Worm (Caenorhabditis elegans) whole organism, L1 larva: ENCODE data around the gene lips-2.
"Not testable (repeated sequence)": the region's sequence is repeated elsewhere in the genome, so short reads cannot be mapped to it uniquely, and the experiment has no call there.

Source experiments
- C04F5.9 ChIP-seq: sonication (generic microtip); optimal IDR thresholded peaks from 2 replicates; lab custom pipeline; 2016; ENCODE audit warnings: missing genetic modification characterization, missing compliant biosample characterization
- C16A3.4 ChIP-seq: fragments of 150-350 bp; optimal IDR thresholded peaks from 2 replicates; lab custom pipeline; 2014; ENCODE audit warnings: missing biosample characterization, missing genetic modification characterization
- alr-1 ChIP-seq: fragments of 200-800 bp; sonication (Bioruptor generic); optimal IDR thresholded peaks from 2 replicates; lab custom pipeline; 2018; ENCODE audit warnings: borderline replicate concordance, mild to moderate bottlenecking, missing genetic modification characterization, missing compliant biosample characterization
- ama-1 ChIP-seq: fragments of 150-350 bp; optimal IDR thresholded peaks from 2 replicates; lab custom pipeline; 2014
- ceh-63 ChIP-seq: fragments of 200-800 bp; sonication (Bioruptor generic); optimal IDR thresholded peaks from 2 replicates; lab custom pipeline; 2018; ENCODE audit warnings: mild to moderate bottlenecking, missing genetic modification characterization, missing compliant biosample characterization
- ceh-88 ChIP-seq: fragments of 200-800 bp; sonication (Bioruptor generic); IDR thresholded peaks from 2 replicates; pipeline ENCODE4 v1.3.6; 2022; ENCODE audit warnings: missing genetic modification characterization, missing compliant biosample characterization
- ceh-90 ChIP-seq: sonication (generic microtip); optimal IDR thresholded peaks from 2 replicates; lab custom pipeline; 2016; ENCODE audit warnings: missing genetic modification characterization, missing compliant biosample characterization
- ces-1 ChIP-seq: fragments of 150-350 bp; optimal IDR thresholded peaks from 2 replicates; lab custom pipeline; 2014; ENCODE audit warnings: missing biosample characterization, missing genetic modification reagents, missing genetic modification characterization
- efl-1 ChIP-seq, 4 experiments: fragments of 150-350 bp; optimal IDR thresholded peaks in 3 of 4; peaks in 1 of 4; 1 replicate in 1 of 4; 2 replicates in 3 of 4; lab custom pipeline; 2014; ENCODE audit warnings: missing biosample characterization in 2 of 4, missing genetic modification characterization in 2 of 4, missing genetic modification reagents in 2 of 4
- elt-2 ChIP-seq: sonication (generic microtip); optimal IDR thresholded peaks from 2 replicates; lab custom pipeline; 2016; ENCODE audit warnings: missing genetic modification characterization, mild to moderate bottlenecking, inconsistent platforms, missing compliant biosample characterization, missing genetic modification reagents
- fkh-10 ChIP-seq: sonication (generic microtip); optimal IDR thresholded peaks from 2 replicates; lab custom pipeline; 2017; ENCODE audit warnings: missing biosample characterization, missing genetic modification reagents, missing genetic modification characterization
- fkh-4 ChIP-seq: sonication (generic microtip); optimal IDR thresholded peaks from 2 replicates; lab custom pipeline; 2016; ENCODE audit warnings: missing compliant biosample characterization, missing genetic modification characterization, borderline replicate concordance
- fkh-8 ChIP-seq: sonication (generic microtip); optimal IDR thresholded peaks from 2 replicates; lab custom pipeline; 2016; ENCODE audit warnings: mild to moderate bottlenecking, missing genetic modification characterization, missing compliant biosample characterization
- grh-1 ChIP-seq: fragments of 200-800 bp; sonication (Bioruptor generic); IDR thresholded peaks from 2 replicates; pipeline ENCODE4 v1.3.6; 2022; ENCODE audit warnings: missing genetic modification reagents, missing genetic modification characterization, missing compliant biosample characterization
- irx-1 ChIP-seq: sonication (generic microtip); optimal IDR thresholded peaks from 2 replicates; lab custom pipeline; 2016; ENCODE audit warnings: missing genetic modification characterization, missing compliant biosample characterization
- jun-1 ChIP-seq: fragments of 150-350 bp; optimal IDR thresholded peaks from 2 replicates; lab custom pipeline; 2014; ENCODE audit warnings: missing biosample characterization, missing genetic modification reagents, missing genetic modification characterization
- lin-35 ChIP-seq, 2 experiments: fragments of 150-350 bp; optimal IDR thresholded peaks; 2 replicates each; lab custom pipeline; 2014; ENCODE audit warnings: missing biosample characterization in 2 of 2, missing genetic modification characterization in 2 of 2, missing genetic modification reagents in 2 of 2
- mab-9 ChIP-seq: fragments of 200-800 bp; sonication (Bioruptor generic); IDR thresholded peaks from 2 replicates; pipeline ENCODE4 v1.3.6; 2022; ENCODE audit warnings: missing genetic modification reagents, missing genetic modification characterization, missing compliant biosample characterization
- mef-2 ChIP-seq: fragments of 150-350 bp; optimal IDR thresholded peaks from 2 replicates; lab custom pipeline; 2014; ENCODE audit warnings: missing biosample characterization, missing genetic modification characterization
- mep-1 ChIP-seq: fragments of 150-350 bp; optimal IDR thresholded peaks from 2 replicates; lab custom pipeline; 2014; ENCODE audit warnings: missing biosample characterization, missing genetic modification characterization
- nhr-12 ChIP-seq: sonication (generic microtip); optimal IDR thresholded peaks from 2 replicates; lab custom pipeline; 2017; ENCODE audit warnings: missing biosample characterization, missing genetic modification characterization
- nhr-76 ChIP-seq: sonication (generic microtip); optimal IDR thresholded peaks from 2 replicates; lab custom pipeline; 2017; ENCODE audit warnings: missing biosample characterization, missing genetic modification characterization
- nhr-77 ChIP-seq: fragments of 150-350 bp; optimal IDR thresholded peaks from 2 replicates; lab custom pipeline; 2014; ENCODE audit warnings: missing biosample characterization, missing genetic modification characterization
- nhr-90 ChIP-seq: sonication (generic microtip); optimal IDR thresholded peaks from 2 replicates; lab custom pipeline; 2016; ENCODE audit warnings: mild to moderate bottlenecking, missing genetic modification characterization, missing compliant biosample characterization; ENCODE audit not compliant: poor library complexity
- pqm-1 ChIP-seq: sonication (generic microtip); optimal IDR thresholded peaks from 3 replicates; lab custom pipeline; 2017; ENCODE audit warnings: missing biosample characterization, missing genetic modification characterization
- snu-23 ChIP-seq: sonication (generic microtip); optimal IDR thresholded peaks from 2 replicates; lab custom pipeline; 2016; ENCODE audit warnings: missing genetic modification characterization, missing compliant biosample characterization
- sox-4 ChIP-seq: sonication (generic microtip); optimal IDR thresholded peaks from 2 replicates; lab custom pipeline; 2016; ENCODE audit warnings: missing genetic modification characterization, missing compliant biosample characterization
- tbx-2 ChIP-seq: sonication (generic microtip); optimal IDR thresholded peaks from 2 replicates; lab custom pipeline; 2016; ENCODE audit warnings: missing genetic modification characterization, missing compliant biosample characterization
- unc-130 ChIP-seq: fragments of 150-350 bp; optimal IDR thresholded peaks from 2 replicates; lab custom pipeline; 2017; ENCODE audit warnings: missing biosample characterization, missing genetic modification characterization, inconsistent platforms
- unc-86 ChIP-seq: sonication (generic microtip); optimal IDR thresholded peaks from 2 replicates; lab custom pipeline; 2016; ENCODE audit warnings: missing genetic modification characterization, missing compliant biosample characterization
- vab-15 ChIP-seq: sonication (generic microtip); optimal IDR thresholded peaks from 2 replicates; lab custom pipeline; 2017; ENCODE audit warnings: missing genotype, mild to moderate bottlenecking, missing genetic modification characterization, missing compliant biosample characterization

The lips-2 gene

DNA sequence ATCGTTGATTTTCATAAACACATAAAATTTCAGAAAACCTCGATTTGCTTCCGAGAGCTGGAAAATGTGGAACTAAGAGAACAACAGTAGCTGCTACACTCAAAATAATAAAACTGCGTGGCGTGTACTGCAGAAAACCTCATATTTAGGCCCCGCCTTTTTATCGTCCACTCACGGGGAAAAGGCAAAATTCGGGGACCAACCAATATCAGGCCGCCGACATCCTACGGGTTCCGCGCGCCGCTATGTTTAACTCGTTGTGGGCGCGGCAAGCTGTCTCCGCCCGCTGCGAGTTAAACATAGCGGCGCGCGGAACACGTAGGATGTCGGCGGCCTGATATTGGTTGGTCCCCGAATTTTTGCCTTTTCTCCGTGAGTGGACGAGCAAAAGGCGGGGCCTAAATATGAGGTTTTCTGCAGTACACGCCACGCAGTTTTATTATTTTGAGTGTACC lies 22.5 kb downstream of the lips-2 start, which contains the start of gene F17A2.16:
TSS of gene F17A2.16 (plus strand) at position 405 of the 455 bp plus-strand sequence.
- not testable (repeated sequence) for TF ChIP-seq nhr-76; efl-1 (optimal IDR thresholded peaks at IDR 0.05; lab: Kevin White, UChicago); efl-1 (GFP tag; optimal IDR thresholded peaks at IDR 0.05 in 1 of 2; lab: Kevin White, UChicago); nhr-77 (tag; lab: Kevin White, UChicago)

DNA sequence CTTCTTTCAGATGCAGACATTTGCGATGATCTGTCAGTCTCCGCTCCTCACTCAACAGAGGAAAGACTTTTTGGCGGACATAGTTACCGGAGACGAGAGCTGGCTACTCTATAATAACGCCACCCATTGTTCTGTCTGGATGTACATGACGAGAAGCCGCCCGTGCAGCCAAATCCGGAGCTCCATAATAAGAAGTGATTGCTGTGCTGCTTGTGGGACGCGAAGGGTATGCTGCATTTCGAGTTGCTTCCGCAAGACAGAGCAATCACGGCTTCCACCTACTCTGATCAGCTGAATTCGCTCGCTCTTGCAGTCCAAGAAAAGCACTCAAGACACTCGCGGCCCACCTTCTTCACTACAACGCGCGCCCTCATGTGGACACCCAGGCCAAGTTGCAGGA lies 28.2 kb downstream of the lips-2 start:
- TF ChIP-seq nhr-90 (tag; lab: Kevin White, UChicago) (no peak), irx-1 (tag; lab: Kevin White, UChicago) (no peak), C16A3.4 (tag; lab: Kevin White, UChicago) (no peak), nhr-77 (tag; lab: Kevin White, UChicago) (no peak), mab-9 (GFP tag; lab: Robert Waterston, UW) (no peak), unc-130 (tag; lab: Kevin White, UChicago) (no peak), pqm-1 (tag; lab: Kevin White, UChicago) (no peak)

DNA sequence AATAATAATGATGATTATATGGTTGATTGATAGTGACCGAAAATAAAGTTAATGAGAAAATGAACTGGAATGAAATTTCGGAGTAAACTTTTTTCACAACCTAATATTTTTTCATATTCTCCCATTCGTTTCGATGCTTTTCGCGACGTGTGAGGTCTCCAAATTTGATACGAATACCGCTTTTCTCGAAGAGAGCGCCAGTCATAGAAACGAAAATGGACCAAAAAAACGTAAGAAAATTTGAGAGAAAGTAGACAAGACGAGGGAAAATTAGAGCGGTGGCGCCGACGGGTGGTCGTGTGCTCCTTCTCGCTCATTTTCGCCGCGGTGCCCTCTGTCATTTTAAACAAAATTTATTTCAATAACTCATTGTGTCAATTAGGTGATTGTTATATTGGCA lies 28.8 kb downstream of the lips-2 start:
- TF ChIP-seq fkh-4 (no peak), elt-2 (peak; percentile 5)

DNA sequence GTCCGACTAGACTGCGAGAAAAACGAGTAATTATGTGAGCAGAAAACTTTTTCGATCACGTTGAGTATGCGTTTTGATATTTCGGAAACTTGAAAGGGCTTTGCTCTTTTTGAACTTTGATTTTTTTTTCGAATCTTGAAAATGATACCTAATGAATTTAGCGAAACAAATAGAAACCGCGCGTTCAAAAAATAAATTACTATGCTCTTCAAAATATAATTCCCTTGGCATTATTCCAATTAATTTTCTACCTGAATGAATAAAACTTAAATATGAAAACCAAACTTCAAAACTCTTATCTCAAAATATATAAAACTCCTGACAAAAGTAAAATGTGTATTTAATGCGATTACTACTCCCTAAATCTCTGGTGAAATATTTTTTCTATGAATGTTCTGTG lies 29.7 kb downstream of the lips-2 start, which contains the start of gene xtr-2:
TSS of gene xtr-2 (plus strand) at position 301 of the 400 bp plus-strand sequence.
- TF ChIP-seq fkh-4 (no peak), ceh-90 (no peak), vab-15 (tag; lab: Kevin White, UChicago) (no peak), ama-1 (no peak), ceh-88 (no peak), nhr-90 (tag; lab: Kevin White, UChicago) (no peak)

DNA sequence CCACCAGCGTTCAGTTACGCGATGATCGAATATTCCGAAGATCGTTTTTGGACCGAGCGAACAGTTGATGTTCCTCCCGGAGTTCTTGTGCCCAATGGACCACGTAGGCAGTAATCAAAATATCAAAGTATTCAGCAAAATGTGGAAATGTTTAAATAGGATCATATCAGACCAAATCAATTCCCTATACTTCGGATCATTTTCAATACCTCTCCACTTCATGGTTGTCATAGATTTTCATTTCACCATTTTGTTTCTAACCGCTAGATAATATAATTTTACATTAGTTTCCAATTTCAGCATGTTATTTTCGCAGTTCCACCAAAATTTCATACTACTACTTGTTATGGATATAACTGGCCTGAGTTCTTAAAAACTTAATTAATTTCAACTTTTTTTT lies 32.0 kb downstream of the lips-2 start:
- TF ChIP-seq fkh-8 (tag; lab: Kevin White, UChicago) (no peak), vab-15 (tag; lab: Kevin White, UChicago) (no peak), unc-86 (tag; lab: Kevin White, UChicago) (no peak), ceh-63 (no peak), tbx-2 (tag; lab: Kevin White, UChicago) (no peak), mep-1 (tag; lab: Kevin White, UChicago) (no peak), nhr-12 (tag; lab: Kevin White, UChicago) (no peak), snu-23 (no peak), C16A3.4 (tag; lab: Kevin White, UChicago) (no peak), lin-35 (GFP tag; optimal IDR thresholded peaks at IDR 0.05; lab: Kevin White, UChicago) (no peak), fkh-10 (GFP tag; lab: Kevin White, UChicago) (no peak), grh-1 (GFP tag; lab: Robert Waterston, UW) (no peak), ces-1 (GFP tag; lab: Kevin White, UChicago) (no peak), sox-4 (tag; lab: Kevin White, UChicago) (no peak), alr-1 (no peak), C04F5.9 (tag; lab: Kevin White, UChicago) (no peak)

DNA sequence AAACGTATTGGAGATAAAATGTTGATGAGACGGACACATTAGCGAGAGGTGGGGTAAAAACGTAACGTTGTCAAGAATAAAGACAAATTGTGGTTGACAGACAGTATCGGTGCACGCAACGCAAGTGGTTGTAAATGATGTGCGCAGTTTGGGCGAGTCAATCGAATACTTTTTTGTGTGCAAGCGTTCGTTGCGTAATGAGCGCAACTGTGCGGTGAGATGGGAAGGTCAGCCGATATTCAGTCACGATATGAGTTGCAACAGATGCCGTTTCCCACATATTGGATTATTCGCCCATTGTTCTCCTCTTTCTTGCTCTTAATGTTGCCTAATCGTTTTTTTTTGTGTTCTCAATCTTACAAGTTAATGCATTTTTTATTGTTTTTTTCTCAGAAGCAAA lies 35.1 kb downstream of the lips-2 start, which contains the start of gene ceh-40:
TSS of gene ceh-40 (minus strand) at position 41 of the 400 bp plus-strand sequence.
- TF ChIP-seq mep-1 (tag; lab: Kevin White, UChicago), result no peak
- TF ChIP-seq jun-1 (tag; lab: Kevin White, UChicago), result no peak
- no peak for TF ChIP-seq efl-1 (optimal IDR thresholded peaks at IDR 0.05; lab: Kevin White, UChicago)
- TF ChIP-seq efl-1 (GFP tag; optimal IDR thresholded peaks at IDR 0.05 in 1 of 2; lab: Kevin White, UChicago), result no peak
- TF ChIP-seq mef-2 (tag; lab: Kevin White, UChicago), result no peak
- no peak for TF ChIP-seq tbx-2 (tag; lab: Kevin White, UChicago)
- TF ChIP-seq irx-1 (tag; lab: Kevin White, UChicago), result no peak
- no peak for TF ChIP-seq ama-1
